Fruit fly (Drosophila melanogaster) whole organism, larva: Measurements from ENCODE around the gene IntS14.

Experiments
- noc ChIP-seq: fragments of 200-800 bp; sonication (Bioruptor generic); optimal IDR thresholded peaks from 3 replicates; lab custom pipeline; 2019; ENCODE audit warnings: missing biosample characterization, mild to moderate bottlenecking, missing genetic modification characterization, moderate library complexity

The IntS14 gene

DNA sequence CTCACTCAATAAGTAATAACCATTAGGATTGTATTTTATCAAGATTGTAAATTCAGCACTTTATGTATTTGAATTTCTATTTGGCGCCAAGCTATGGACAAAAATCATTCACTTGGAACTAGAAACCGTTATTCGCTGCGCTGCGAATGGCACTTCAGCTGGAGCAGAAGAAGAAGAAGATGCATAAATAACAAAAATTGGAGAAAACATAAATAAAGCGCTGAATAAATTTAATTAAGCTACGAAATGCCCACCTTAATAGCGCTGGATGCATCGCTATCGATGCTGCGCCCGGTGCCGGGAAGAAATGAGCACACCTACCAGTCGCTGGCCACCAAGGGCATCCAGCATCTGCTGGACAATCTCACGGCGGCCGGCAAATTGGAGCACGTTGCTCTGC is at the start of gene IntS14:
IntS14 (plus strand) TSS at position 150 of the 400 bp plus-strand sequence.
- no peak for TF ChIP-seq noc

DNA sequence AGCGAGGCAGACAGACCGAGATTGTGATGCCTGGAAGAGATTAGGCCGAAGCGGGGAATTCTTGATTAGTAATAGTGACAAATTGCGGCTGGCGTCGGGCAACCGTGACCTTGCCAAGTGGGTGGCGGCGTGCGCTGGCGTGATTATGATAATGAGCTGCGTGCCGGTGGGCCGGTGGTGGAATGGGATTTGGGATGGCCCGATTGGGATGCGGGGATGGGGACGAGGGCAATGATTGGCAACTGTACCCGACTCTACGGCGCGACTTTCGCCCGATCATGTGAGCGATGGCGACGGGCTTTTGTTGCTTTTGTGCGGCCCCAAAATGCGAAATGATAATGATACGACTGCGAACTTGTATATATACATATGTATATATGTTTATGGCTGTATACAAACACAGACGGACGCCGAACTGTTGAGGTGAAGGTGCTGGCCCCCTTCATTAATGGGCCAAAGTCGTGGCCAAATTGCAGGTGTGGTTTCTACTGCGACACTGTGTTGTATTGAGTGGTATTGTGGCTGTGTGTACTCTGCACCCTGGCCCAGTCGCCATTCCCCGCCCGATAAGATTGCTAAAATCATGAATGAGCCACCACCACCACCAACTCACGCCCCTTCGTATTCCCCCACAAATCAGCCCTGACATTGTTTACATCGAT is 47.5 kb upstream of the IntS14 start:
- peak; percentile 43 for TF ChIP-seq noc

- no peak for TF ChIP-seq noc
Observed at dm6 chr2L:1118149-1118548, 46.1 kb upstream of the IntS14 start.

dm6 chr2L:1118880-1119809 is 45.1 kb upstream of the IntS14 start:
- peak; percentile 96 for TF ChIP-seq noc

DNA sequence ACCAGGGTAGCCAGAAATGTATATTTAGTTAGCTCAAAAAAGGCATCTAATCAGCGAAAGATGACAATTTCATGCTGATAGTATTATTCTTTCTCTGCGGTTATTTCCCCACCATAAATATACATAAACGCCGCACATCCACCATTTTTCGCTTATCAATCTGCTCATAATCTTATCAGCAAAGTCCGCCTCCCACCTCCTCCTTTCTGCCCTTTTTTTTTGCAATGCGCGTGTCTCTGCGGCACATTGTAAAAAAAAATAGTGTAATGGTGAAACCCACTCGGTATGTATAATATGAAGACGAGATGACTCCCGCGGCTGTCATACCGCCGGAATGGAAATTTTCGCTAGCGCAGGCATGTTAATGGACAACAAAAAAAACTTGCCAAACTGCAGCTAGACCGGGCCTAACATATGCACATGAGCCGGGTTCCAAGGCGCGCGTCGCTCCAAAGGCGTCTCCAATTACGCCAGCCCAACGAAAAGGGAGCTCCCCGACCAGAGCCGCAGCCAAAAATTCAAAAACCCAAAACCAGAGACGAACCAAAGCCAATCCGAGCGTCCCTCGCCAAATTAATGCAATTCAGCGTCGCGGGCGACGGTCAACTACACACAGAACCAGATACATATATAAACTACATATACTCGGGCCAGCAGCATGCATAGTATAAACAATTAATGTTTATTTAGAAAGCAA is 43.9 kb upstream of the IntS14 start:
- TF ChIP-seq noc, result no peak

dm6 chr2L:1121942-1122710 is 42.1 kb upstream of the IntS14 start:
- TF ChIP-seq noc, result no peak

- TF ChIP-seq noc, result no peak
Observed at dm6 chr2L:1122711-1122960, 41.6 kb upstream of the IntS14 start.

- no peak for TF ChIP-seq noc
Observed at dm6 chr2L:1123078-1123818, 41.0 kb upstream of the IntS14 start.

- TF ChIP-seq noc, result no peak
Observed at dm6 chr2L:1124265-1124664, 40.0 kb upstream of the IntS14 start.

dm6 chr2L:1125437-1125836 is 38.8 kb upstream of the IntS14 start:
- TF ChIP-seq noc, result no peak

dm6 chr2L:1126527-1126926 is 37.7 kb upstream of the IntS14 start:
- TF ChIP-seq noc, result no peak

- TF ChIP-seq noc, result peak; percentile 58
Observed at dm6 chr2L:1127434-1128089, 36.7 kb upstream of the IntS14 start.

- TF ChIP-seq noc, result no peak
Observed at dm6 chr2L:1128344-1128931, 35.8 kb upstream of the IntS14 start.

DNA sequence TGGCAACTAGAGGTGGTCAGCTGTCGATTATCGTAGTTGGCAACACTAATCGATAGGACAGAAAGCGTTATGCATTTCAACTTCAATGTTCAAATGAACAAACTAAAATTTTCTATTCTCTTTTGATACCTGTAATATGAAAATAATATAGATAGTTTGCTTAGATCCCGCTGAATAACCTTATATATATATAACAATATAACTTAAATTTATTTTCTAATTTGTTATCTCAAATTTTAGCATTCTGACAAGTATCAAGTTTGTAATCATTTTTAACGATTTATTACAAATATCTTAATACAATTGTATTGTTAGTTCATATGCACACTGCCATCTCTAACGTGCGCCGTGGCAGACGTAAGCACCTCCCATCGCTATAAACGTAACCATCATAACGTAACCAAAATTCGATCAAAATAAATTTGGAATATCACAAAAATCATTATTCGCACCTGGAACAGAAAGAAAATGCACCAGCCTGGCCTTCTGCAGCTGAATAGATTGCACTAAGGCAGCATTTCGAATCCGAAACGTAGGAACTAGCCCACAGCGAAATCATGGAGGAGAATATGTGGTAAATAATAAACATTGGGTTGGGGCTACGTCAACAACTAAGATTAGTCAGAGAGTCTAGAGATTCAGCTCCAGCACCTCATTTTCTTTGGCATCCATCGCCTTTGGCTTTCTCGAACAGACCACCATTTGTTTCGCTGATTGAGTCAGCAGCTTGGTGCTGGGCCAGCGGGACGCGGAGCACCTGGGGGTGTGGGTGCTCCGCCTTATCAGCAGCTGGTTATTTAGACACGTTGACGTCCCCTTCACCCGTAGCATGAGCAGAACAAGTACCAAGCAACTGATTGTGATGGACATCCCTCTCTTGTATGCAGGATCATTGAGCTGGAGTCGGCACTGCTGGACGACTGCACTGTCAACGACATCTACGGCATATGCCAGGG is 35.0 kb upstream of the IntS14 start, which contains the start of the genes Pino and TBC1D23:
Pino (minus strand) TSS at position 22 of the 956 bp plus-strand sequence.
TBC1D23 (plus strand) TSS at position 385 of the 956 bp plus-strand sequence.
- peak; percentile 63 for TF ChIP-seq noc
